Worm (Caenorhabditis elegans) whole organism, young adult: ENCODE measurements around the gene M117.1.
A peak's percentile ranks its signal among the peaks of the same experiment; 100 is the strongest.

Experiments used
- B0035.1 ChIP-seq: sonication (generic microtip); optimal IDR thresholded peaks from 2 replicates; lab custom pipeline; 2016; ENCODE audit warnings: missing genetic modification characterization, mild to moderate bottlenecking, missing compliant biosample characterization, missing genotype, missing genetic modification reagents
- B0261.1 ChIP-seq: sonication (generic microtip); optimal IDR thresholded peaks from 2 replicates; lab custom pipeline; 2016; ENCODE audit warnings: mild to moderate bottlenecking, missing genetic modification characterization, moderate library complexity, missing compliant biosample characterization
- F10E7.11 ChIP-seq: sonication (generic microtip); optimal IDR thresholded peaks from 2 replicates; lab custom pipeline; 2017; ENCODE audit warnings: mild to moderate bottlenecking, missing genetic modification characterization, moderate library complexity, missing compliant biosample characterization
- F23B12.7 ChIP-seq: sonication (generic microtip); optimal IDR thresholded peaks from 2 replicates; lab custom pipeline; 2017; ENCODE audit warnings: missing genetic modification characterization, mild to moderate bottlenecking, missing compliant biosample characterization, antibody characterized with exemption, moderate library complexity; ENCODE audit not compliant: insufficient read depth
- F39B2.1 ChIP-seq: fragments of 200-800 bp; sonication (Bioruptor generic); IDR thresholded peaks from 2 replicates; pipeline ENCODE4 v1.3.6; 2022; ENCODE audit warnings: missing genetic modification reagents, missing genetic modification characterization, missing compliant biosample characterization
- F52B5.7 ChIP-seq: sonication (generic microtip); optimal IDR thresholded peaks from 2 replicates; lab custom pipeline; 2016; ENCODE audit warnings: mild to moderate bottlenecking, missing genetic modification characterization, missing compliant biosample characterization
- F55B11.4 ChIP-seq: sonication (generic microtip); optimal IDR thresholded peaks from 2 replicates; lab custom pipeline; 2016; ENCODE audit warnings: missing compliant biosample characterization, missing genetic modification characterization, borderline replicate concordance; ENCODE audit not compliant: insufficient read depth
- F57C9.4 ChIP-seq: sonication (generic microtip); optimal IDR thresholded peaks from 2 replicates; lab custom pipeline; 2017; ENCODE audit warnings: mild to moderate bottlenecking, missing genetic modification characterization, missing compliant biosample characterization
- Y56A3A.18 ChIP-seq: fragments of 200-800 bp; sonication (Bioruptor generic); IDR thresholded peaks from 2 replicates; pipeline ENCODE4 v1.3.6; 2022; ENCODE audit warnings: missing genetic modification reagents, missing genetic modification characterization, missing compliant biosample characterization
- aptf-3 ChIP-seq: fragments of 200-800 bp; sonication (Bioruptor generic); IDR thresholded peaks from 2 replicates; pipeline ENCODE4 v1.3.6; 2022; ENCODE audit warnings: missing genetic modification characterization, missing compliant biosample characterization
- athp-1 ChIP-seq: sonication (generic microtip); optimal IDR thresholded peaks from 2 replicates; lab custom pipeline; 2017; ENCODE audit warnings: mild to moderate bottlenecking, missing genetic modification characterization, missing compliant biosample characterization
- attf-5 ChIP-seq: fragments of 200-800 bp; sonication (Bioruptor generic); optimal IDR thresholded peaks from 2 replicates; lab custom pipeline; 2018; ENCODE audit warnings: mild to moderate bottlenecking, missing genetic modification characterization, missing compliant biosample characterization
- bed-1 ChIP-seq: fragments of 200-800 bp; sonication (Bioruptor generic); IDR thresholded peaks from 2 replicates; pipeline ENCODE4 v1.3.6; 2022; ENCODE audit warnings: missing genetic modification reagents, missing genetic modification characterization, missing compliant biosample characterization
- bed-2 ChIP-seq: fragments of 200-800 bp; sonication (Bioruptor generic); IDR thresholded peaks from 2 replicates; pipeline ENCODE4 v1.3.6; 2022; ENCODE audit warnings: missing genetic modification reagents, missing genetic modification characterization, missing compliant biosample characterization
- ccch-3 ChIP-seq: fragments of 200-800 bp; sonication (Bioruptor generic); optimal IDR thresholded peaks from 2 replicates; lab custom pipeline; 2018; ENCODE audit warnings: mild to moderate bottlenecking, missing genetic modification characterization, missing compliant biosample characterization
- cebp-1 ChIP-seq, 2 experiments: fragments of 200-800 bp in 1 of 2; sonication (Bioruptor generic) in 1 of 2; sonication (generic microtip) in 1 of 2; IDR thresholded peaks in 1 of 2; optimal IDR thresholded peaks in 1 of 2; 2 replicates each; pipeline versions ENCODE4 v1.3.6 to Lab custom; 2017 to 2022; ENCODE audit warnings: missing compliant biosample characterization in 2 of 2, missing genetic modification characterization in 2 of 2, mild to moderate bottlenecking in 1 of 2, missing genetic modification reagents in 1 of 2, moderate library complexity in 1 of 2
- ceh-100 ChIP-seq: fragments of 200-800 bp; sonication (Bioruptor generic); IDR thresholded peaks from 2 replicates; pipeline ENCODE4 v1.3.6; 2022; ENCODE audit warnings: missing genetic modification reagents, missing genetic modification characterization, missing compliant biosample characterization
- ceh-27 ChIP-seq: fragments of 200-800 bp; sonication (Bioruptor generic); optimal IDR thresholded peaks from 2 replicates; lab custom pipeline; 2018; ENCODE audit warnings: mild to moderate bottlenecking, missing genetic modification characterization, moderate library complexity, missing compliant biosample characterization
- die-1 ChIP-seq: sonication (generic microtip); optimal IDR thresholded peaks from 2 replicates; lab custom pipeline; 2016; ENCODE audit warnings: missing genotype, mild to moderate bottlenecking, missing genetic modification characterization, missing compliant biosample characterization
- dox-1 ChIP-seq: fragments of 200-800 bp; sonication (Bioruptor generic); IDR thresholded peaks from 2 replicates; pipeline ENCODE4 v1.3.6; 2022; ENCODE audit warnings: missing genetic modification reagents, missing genetic modification characterization, missing compliant biosample characterization
- egl-18 ChIP-seq: fragments of 200-800 bp; sonication (Bioruptor generic); IDR thresholded peaks from 2 replicates; pipeline ENCODE4 v1.3.6; 2022; ENCODE audit warnings: missing genetic modification reagents, missing genetic modification characterization, missing compliant biosample characterization
- egl-44 ChIP-seq: fragments of 200-800 bp; sonication (Bioruptor generic); IDR thresholded peaks from 2 replicates; pipeline ENCODE4 v1.3.6; 2022; ENCODE audit warnings: missing genetic modification reagents, missing genetic modification characterization, missing compliant biosample characterization
- fkh-3 ChIP-seq: sonication (generic microtip); optimal IDR thresholded peaks from 2 replicates; lab custom pipeline; 2016; ENCODE audit warnings: mild to moderate bottlenecking, missing genetic modification characterization, missing compliant biosample characterization
- gei-17 ChIP-seq: fragments of 200-800 bp; sonication (Bioruptor generic); optimal IDR thresholded peaks from 2 replicates; lab custom pipeline; 2018; ENCODE audit warnings: mild to moderate bottlenecking, missing genetic modification characterization, missing compliant biosample characterization
- hsf-1 ChIP-seq: fragments of 200-800 bp; sonication (Bioruptor generic); IDR thresholded peaks from 2 replicates; pipeline ENCODE4 v1.3.6; 2022; ENCODE audit warnings: missing genetic modification reagents, missing genetic modification characterization, missing compliant biosample characterization
- lag-1 ChIP-seq: fragments of 200-800 bp; sonication (Bioruptor generic); IDR thresholded peaks from 2 replicates; pipeline ENCODE4 v1.3.6; 2022; ENCODE audit warnings: missing genetic modification reagents, missing genetic modification characterization, missing compliant biosample characterization
- lin-26 ChIP-seq: fragments of 200-800 bp; sonication (Bioruptor generic); IDR thresholded peaks from 2 replicates; pipeline ENCODE4 v1.3.6; 2022; ENCODE audit warnings: missing genetic modification reagents, missing genetic modification characterization, missing compliant biosample characterization
- lin-35 ChIP-seq, 3 experiments: fragments of 150-350 bp in 2 of 3; sonication (generic microtip) in 1 of 3; optimal IDR thresholded peaks; 2 replicates each; lab custom pipeline; 2014 to 2018; ENCODE audit warnings: missing biosample characterization in 3 of 3, missing genetic modification characterization in 3 of 3, missing genetic modification reagents in 3 of 3
- lin-54 ChIP-seq: fragments of 200-800 bp; sonication (Bioruptor generic); optimal IDR thresholded peaks from 2 replicates; lab custom pipeline; 2018; ENCODE audit warnings: mild to moderate bottlenecking, missing genetic modification characterization, missing compliant biosample characterization
- madf-10 ChIP-seq: sonication (generic microtip); optimal IDR thresholded peaks from 2 replicates; lab custom pipeline; 2016; ENCODE audit warnings: mild to moderate bottlenecking, missing genetic modification characterization, missing compliant biosample characterization
- mel-28 ChIP-seq: sonication (generic microtip); optimal IDR thresholded peaks from 2 replicates; lab custom pipeline; 2016; ENCODE audit warnings: borderline replicate concordance, mild to moderate bottlenecking, missing genetic modification characterization, missing compliant biosample characterization
- mes-4 ChIP-seq: sonication (generic microtip); optimal IDR thresholded peaks from 2 replicates; lab custom pipeline; 2016; ENCODE audit warnings: missing genotype, missing genetic modification characterization, missing compliant biosample characterization
- nfya-1 ChIP-seq: sonication (generic microtip); optimal IDR thresholded peaks from 2 replicates; lab custom pipeline; 2017; ENCODE audit warnings: antibody characterized with exemption, missing compliant biosample characterization, missing genetic modification characterization, borderline replicate concordance; ENCODE audit not compliant: insufficient read depth
- nhr-120 ChIP-seq: fragments of 200-800 bp; sonication (Bioruptor generic); IDR thresholded peaks from 2 replicates; pipeline ENCODE4 v1.3.6; 2022; ENCODE audit warnings: missing genetic modification characterization, missing compliant biosample characterization
- nhr-27 ChIP-seq: fragments of 200-800 bp; sonication (Bioruptor generic); optimal IDR thresholded peaks from 2 replicates; lab custom pipeline; 2018; ENCODE audit warnings: mild to moderate bottlenecking, missing genetic modification characterization, moderate library complexity, missing compliant biosample characterization
- rcor-1 ChIP-seq: fragments of 200-800 bp; sonication (Bioruptor generic); IDR thresholded peaks from 2 replicates; pipeline ENCODE4 v1.3.6; 2022; ENCODE audit warnings: missing genetic modification reagents, missing genetic modification characterization, missing compliant biosample characterization
- rec-8 ChIP-seq, 2 experiments: sonication (generic microtip); optimal IDR thresholded peaks; 2 replicates each; lab custom pipeline; 2016; ENCODE audit warnings: mild to moderate bottlenecking in 2 of 2, missing genetic modification characterization in 2 of 2, missing genetic modification reagents in 2 of 2, missing genotype in 2 of 2, missing biosample characterization in 1 of 2, missing compliant biosample characterization in 1 of 2, moderate library complexity in 1 of 2
- sea-2 ChIP-seq: fragments of 200-800 bp; sonication (Bioruptor generic); IDR thresholded peaks from 2 replicates; pipeline ENCODE4 v1.3.6; 2022; ENCODE audit warnings: missing genetic modification characterization, missing compliant biosample characterization
- snpc-1.1 ChIP-seq: sonication (generic microtip); optimal IDR thresholded peaks from 2 replicates; lab custom pipeline; 2017; ENCODE audit warnings: missing genetic modification characterization, mild to moderate bottlenecking, missing compliant biosample characterization, antibody characterized with exemption, moderate library complexity, missing genotype, missing genetic modification reagents; ENCODE audit not compliant: insufficient read depth
- snpc-1.3 ChIP-seq: sonication (generic microtip); optimal IDR thresholded peaks from 2 replicates; lab custom pipeline; 2017; ENCODE audit warnings: missing genetic modification characterization, mild to moderate bottlenecking, missing compliant biosample characterization, antibody characterized with exemption, moderate library complexity, missing genotype, missing genetic modification reagents; ENCODE audit not compliant: insufficient read depth
- snpc-3.4 ChIP-seq: sonication (generic microtip); optimal IDR thresholded peaks from 2 replicates; lab custom pipeline; 2017; ENCODE audit warnings: missing genetic modification characterization, mild to moderate bottlenecking, missing compliant biosample characterization, antibody characterized with exemption, moderate library complexity, missing genotype, missing genetic modification reagents
- snpc-4 ChIP-seq, 5 experiments: fragments of 150-350 bp in 1 of 5; sonication (generic microtip) in 4 of 5; optimal IDR thresholded peaks; 2 replicates each; lab custom pipeline; 2014 to 2018; ENCODE audit warnings: missing genetic modification characterization in 5 of 5, missing biosample characterization in 3 of 5, antibody characterized with exemption in 2 of 5, mild to moderate bottlenecking in 2 of 5, missing compliant biosample characterization in 2 of 5, missing genotype in 2 of 5, moderate library complexity in 2 of 5, missing genetic modification reagents in 1 of 5
- xnd-1 ChIP-seq: sonication (generic microtip); optimal IDR thresholded peaks from 2 replicates; lab custom pipeline; 2016; ENCODE audit warnings: missing genotype, missing genetic modification reagents, missing genetic modification characterization, missing compliant biosample characterization
- zfh-2 ChIP-seq: fragments of 200-800 bp; sonication (Bioruptor generic); conservative IDR thresholded peaks from 2 replicates; pipeline ENCODE4 v1.3.6; 2022; ENCODE audit warnings: missing genetic modification reagents, missing genetic modification characterization, missing compliant biosample characterization
- ztf-18 ChIP-seq: sonication (generic microtip); optimal IDR thresholded peaks from 2 replicates; lab custom pipeline; 2016; ENCODE audit warnings: missing genotype, mild to moderate bottlenecking, missing genetic modification characterization, missing compliant biosample characterization
- ztf-25 ChIP-seq: fragments of 200-800 bp; sonication (Bioruptor generic); IDR thresholded peaks from 2 replicates; pipeline ENCODE4 v1.3.6; 2022; ENCODE audit warnings: missing genetic modification reagents, missing genetic modification characterization, missing compliant biosample characterization
- ztf-3 ChIP-seq: fragments of 200-800 bp; sonication (Bioruptor generic); optimal IDR thresholded peaks from 2 replicates; lab custom pipeline; 2018; ENCODE audit warnings: mild to moderate bottlenecking, missing genetic modification characterization, missing compliant biosample characterization

M117.1 gene

DNA sequence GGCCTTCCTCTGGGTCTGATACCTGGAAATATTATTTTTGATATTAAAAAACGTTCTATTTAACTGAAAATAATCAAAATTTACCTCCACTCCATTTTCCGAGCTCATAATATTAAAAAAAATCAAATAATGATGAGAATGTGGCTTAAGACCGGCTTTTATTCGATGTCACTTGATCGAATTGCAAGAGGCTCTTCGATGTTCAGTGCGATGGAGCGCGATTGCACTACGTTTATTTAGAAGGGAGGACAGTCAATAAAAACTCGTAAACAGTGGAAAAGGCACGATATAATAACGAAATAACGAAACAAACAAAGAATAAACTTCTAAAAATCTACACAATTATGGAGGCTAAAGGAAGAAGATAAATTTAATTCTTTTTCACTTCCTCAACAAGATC lies 40.7 kb downstream of the M117.1 start, which contains the start of gene tag-30 (continued):
- TF ChIP-seq ceh-27 (GFP tag; lab: Kevin White, UChicago) (peak; percentile 45), hsf-1 (no peak), F10E7.11 (tag; lab: Kevin White, UChicago) (no peak), egl-44 (GFP tag; lab: Robert Waterston, UW) (no peak), lin-54 (GFP tag; lab: Kevin White, UChicago) (no peak), snpc-4 (GFP tag; optimal IDR thresholded peaks at IDR 0.05; lab: Kevin White, UChicago) (no peak), snpc-4 (tag; optimal IDR thresholded peaks at IDR 0.05; lab: Kevin White, UChicago) (peak in 2 of 4 experiments; percentile 8 to 25), snpc-3.4 (peak; percentile 28), mes-4 (tag; lab: Kevin White, UChicago) (no peak), egl-18 (GFP tag; lab: Robert Waterston, UW) (no peak), bed-2 (GFP tag; lab: Robert Waterston, UW) (no peak), lin-26 (GFP tag; lab: Robert Waterston, UW) (no peak), nhr-27 (tag; lab: Kevin White, UChicago) (no peak), dox-1 (no peak), rcor-1 (GFP tag; lab: Robert Waterston, UW) (no peak), rec-8 (tag; optimal IDR thresholded peaks at IDR 0.05; lab: Kevin White, UChicago) (no peak), madf-10 (tag; lab: Kevin White, UChicago) (no peak), bed-1 (GFP tag; lab: Robert Waterston, UW) (no peak), ztf-18 (tag; lab: Kevin White, UChicago) (no peak), gei-17 (GFP tag; lab: Kevin White, UChicago) (no peak), Y56A3A.18 (GFP tag; lab: Robert Waterston, UW) (no peak), F55B11.4 (no peak), F39B2.1 (GFP tag; lab: Robert Waterston, UW) (no peak), nhr-120 (no peak), B0035.1 (no peak), zfh-2 (GFP tag; lab: Robert Waterston, UW) (no peak), fkh-3 (no peak), lag-1 (GFP tag; lab: Robert Waterston, UW) (no peak), lin-35 (GFP tag; optimal IDR thresholded peaks at IDR 0.05; lab: Kevin White, UChicago) (no peak), B0261.1 (tag; lab: Kevin White, UChicago) (no peak), ceh-100 (GFP tag; lab: Robert Waterston, UW) (no peak), ccch-3 (no peak), snpc-1.3 (no peak), athp-1 (tag; lab: Kevin White, UChicago) (no peak), sea-2 (no peak), aptf-3 (no peak), die-1 (tag; lab: Kevin White, UChicago) (no peak), F57C9.4 (tag; lab: Kevin White, UChicago) (no peak), cebp-1 (GFP tag; IDR thresholded peaks at IDR 0.05; lab: Robert Waterston, UW) (no peak), cebp-1 (tag; optimal IDR thresholded peaks at IDR 0.05; lab: Kevin White, UChicago) (no peak), F23B12.7 (tag; lab: Kevin White, UChicago) (peak; percentile 49), mel-28 (no peak), attf-5 (peak; percentile 58), ztf-3 (GFP tag; lab: Kevin White, UChicago) (no peak), xnd-1 (tag; lab: Kevin White, UChicago) (no peak), F52B5.7 (tag; lab: Kevin White, UChicago) (no peak), nfya-1 (tag; lab: Kevin White, UChicago) (no peak), snpc-1.1 (tag; lab: Kevin White, UChicago) (no peak), ztf-25 (no peak)
